Fruit fly (Drosophila melanogaster): ENCODE measurements around the gene CG32188.

CG32188 gene

dm6 chr3L:17846169-17846981 is 12.9 kb upstream of the CG32188 start, which contains the start of the genes MED19 and CG7430:
MED19 (minus strand) TSS chr3L:17846501.
CG7430 (plus strand) TSS chr3L:17846916.
- TF ChIP-seq tj (GFP tag; optimal IDR thresholded peaks at IDR 0.05) (peak; percentile 31), Hr96 (GFP tag; optimal IDR thresholded peaks at IDR 0.05) (no peak), pad (GFP tag; optimal IDR thresholded peaks at IDR 0.05) (peak; percentile 8), CG1620 (GFP tag; optimal IDR thresholded peaks at IDR 0.05) (no peak), CG14711 (tag; optimal IDR thresholded peaks at IDR 0.05) (peak; percentile 38), CG7045 (GFP tag; optimal IDR thresholded peaks at IDR 0.05) (no peak), bab1 (GFP tag; optimal IDR thresholded peaks at IDR 0.05) (peak; percentile 78), CG33017 (tag; optimal IDR thresholded peaks at IDR 0.05) (peak; percentile 26), CG5204 (GFP tag; optimal IDR thresholded peaks at IDR 0.05) (no peak), cnc (optimal IDR thresholded peaks at IDR 0.05) (no peak), kay (GFP tag; ENCODE audit: borderline replicate concordance) (no peak), CG11617 (GFP tag; optimal IDR thresholded peaks at IDR 0.05) (no peak), ovo (GFP tag; optimal IDR thresholded peaks at IDR 0.05) (no peak), toe (GFP tag; optimal IDR thresholded peaks at IDR 0.05) (no peak), Crg-1 (GFP tag; optimal IDR thresholded peaks at IDR 0.05) (no peak), Mnt (GFP tag; optimal IDR thresholded peaks at IDR 0.05) (peak; percentile 58), cic (GFP tag; optimal IDR thresholded peaks at IDR 0.05) (peak; percentile 50), Clk (GFP tag; optimal IDR thresholded peaks at IDR 0.05) (no peak), CG7101 (tag; optimal IDR thresholded peaks at IDR 0.05) (peak; percentile 41), CG12768 (GFP tag; optimal IDR thresholded peaks at IDR 0.05) (no peak)

- TF ChIP-seq CG12768 (GFP tag; optimal IDR thresholded peaks at IDR 0.05) (peak; percentile 10), cic (GFP tag; optimal IDR thresholded peaks at IDR 0.05) (no peak)
Observed at dm6 chr3L:17842892-17843703, 9.7 kb upstream of the CG32188 start, which contains the start of gene CG5567. CG5567 (minus strand) TSS chr3L:17843544.

- TF ChIP-seq CG7101 (tag; optimal IDR thresholded peaks at IDR 0.05) (peak; percentile 60), tj (GFP tag; optimal IDR thresholded peaks at IDR 0.05) (peak; percentile 52), cnc (optimal IDR thresholded peaks at IDR 0.05) (peak in 1 of 2 experiments; percentile 75), CG14711 (tag; optimal IDR thresholded peaks at IDR 0.05) (peak; percentile 95), Mnt (GFP tag; optimal IDR thresholded peaks at IDR 0.05) (peak; percentile 44), CG1620 (GFP tag; optimal IDR thresholded peaks at IDR 0.05) (no peak), ovo (GFP tag; optimal IDR thresholded peaks at IDR 0.05) (no peak), cic (GFP tag; optimal IDR thresholded peaks at IDR 0.05) (peak; percentile 78), CG12768 (GFP tag; optimal IDR thresholded peaks at IDR 0.05) (peak; percentile 83), Clk (GFP tag; optimal IDR thresholded peaks at IDR 0.05) (peak; percentile 31), Crg-1 (GFP tag; optimal IDR thresholded peaks at IDR 0.05) (no peak), kay (GFP tag; ENCODE audit: borderline replicate concordance) (no peak), CG11617 (GFP tag; optimal IDR thresholded peaks at IDR 0.05) (peak; percentile 58), toe (GFP tag; optimal IDR thresholded peaks at IDR 0.05) (peak; percentile 64), pad (GFP tag; optimal IDR thresholded peaks at IDR 0.05) (peak; percentile 98), bab1 (GFP tag; optimal IDR thresholded peaks at IDR 0.05) (peak; percentile 69), CG5204 (GFP tag; optimal IDR thresholded peaks at IDR 0.05) (no peak), CG33017 (tag; optimal IDR thresholded peaks at IDR 0.05) (peak; percentile 57), Hr96 (GFP tag; optimal IDR thresholded peaks at IDR 0.05) (peak; percentile 67), CG7045 (GFP tag; optimal IDR thresholded peaks at IDR 0.05) (peak; percentile 24)
Observed at dm6 chr3L:17841085-17841606, 7.7 kb upstream of the CG32188 start, which contains the start of gene CG5577. CG5577 (minus strand) TSS chr3L:17841427.

- TF ChIP-seq CG1620 (GFP tag; optimal IDR thresholded peaks at IDR 0.05) = no peak
Observed at dm6 chr3L:17835074-17835473, 1.6 kb upstream of the CG32188 start, which contains the start of gene CG32189. CG32189 (minus strand) TSS chr3L:17835174.

dm6 chr3L:17822784-17823383 is 10.5 kb downstream of the CG32188 start, which contains the start of the genes Ir75c and Grd:
Ir75c (minus strand) TSS chr3L:17822834.
Grd (plus strand) TSS chr3L:17823333.
- TF ChIP-seq pad (GFP tag; optimal IDR thresholded peaks at IDR 0.05) (no peak), cic (GFP tag; optimal IDR thresholded peaks at IDR 0.05) (no peak), kay (GFP tag; ENCODE audit: borderline replicate concordance) (no peak), CG7101 (tag; optimal IDR thresholded peaks at IDR 0.05) (no peak), ovo (GFP tag; optimal IDR thresholded peaks at IDR 0.05) (no peak), Clk (GFP tag; optimal IDR thresholded peaks at IDR 0.05) (no peak), CG14711 (tag; optimal IDR thresholded peaks at IDR 0.05) (no peak)
